Worm (Caenorhabditis elegans) whole organism, L4 larva: ENCODE measurements around the gene C16C4.17.

Experiments used
- T20F7.1 ChIP-seq: fragments of 200-800 bp; sonication (Bioruptor generic); optimal IDR thresholded peaks from 2 replicates; lab custom pipeline; 2018; ENCODE audit warnings: mild to moderate bottlenecking, missing genetic modification characterization, missing compliant biosample characterization
- ZK337.2 ChIP-seq: fragments of 200-800 bp; sonication (Bioruptor generic); IDR thresholded peaks from 2 replicates; pipeline ENCODE4 v1.3.6; 2022; ENCODE audit warnings: missing genetic modification reagents, missing genetic modification characterization, missing compliant biosample characterization
- ZK546.5 ChIP-seq, 2 experiments: sonication (generic microtip); optimal IDR thresholded peaks; 2 replicates each; lab custom pipeline; 2017; ENCODE audit warnings: missing biosample characterization in 2 of 2, missing genetic modification characterization in 2 of 2
- ceh-82 ChIP-seq: sonication (generic microtip); optimal IDR thresholded peaks from 2 replicates; lab custom pipeline; 2017; ENCODE audit warnings: missing biosample characterization, missing genetic modification characterization
- dmd-9 ChIP-seq: fragments of 200-800 bp; sonication (Bioruptor generic); IDR thresholded peaks from 2 replicates; pipeline ENCODE4 v1.3.6; 2022; ENCODE audit warnings: missing genetic modification reagents, missing genetic modification characterization, missing compliant biosample characterization
- egl-27 ChIP-seq: sonication (generic microtip); optimal IDR thresholded peaks from 3 replicates; lab custom pipeline; 2017; ENCODE audit warnings: missing biosample characterization, missing genetic modification reagents, missing genetic modification characterization
- hlh-11 ChIP-seq: fragments of 200-800 bp; sonication (Bioruptor generic); optimal IDR thresholded peaks from 2 replicates; lab custom pipeline; 2018; ENCODE audit warnings: mild to moderate bottlenecking, missing genetic modification characterization, missing compliant biosample characterization
- mes-2 ChIP-seq: sonication (generic microtip); optimal IDR thresholded peaks from 2 replicates; lab custom pipeline; 2016; ENCODE audit warnings: missing genotype, mild to moderate bottlenecking, missing genetic modification characterization, missing compliant biosample characterization; ENCODE audit not compliant: poor library complexity, severe bottlenecking
- pha-4 ChIP-seq, 2 experiments: fragments of 150-350 bp in 1 of 2; fragments of 200-800 bp in 1 of 2; sonication (Bioruptor generic) in 1 of 2; IDR thresholded peaks in 1 of 2; optimal IDR thresholded peaks in 1 of 2; 2 replicates each; pipeline versions ENCODE4 v1.3.6 to Lab custom; 2014 to 2022; ENCODE audit warnings: missing genetic modification characterization in 2 of 2, missing genetic modification reagents in 2 of 2, missing biosample characterization in 1 of 2, missing compliant biosample characterization in 1 of 2
- set-16 ChIP-seq: fragments of 200-800 bp; sonication (Bioruptor generic); IDR thresholded peaks from 2 replicates; pipeline ENCODE4 v1.3.6; 2022; ENCODE audit warnings: missing genetic modification reagents, missing genetic modification characterization, missing compliant biosample characterization
- tag-97 ChIP-seq: fragments of 200-800 bp; sonication (Bioruptor generic); IDR thresholded peaks from 2 replicates; pipeline ENCODE4 v1.3.6; 2022; ENCODE audit warnings: missing genetic modification characterization, missing compliant biosample characterization
- unc-39 ChIP-seq: sonication (generic microtip); optimal IDR thresholded peaks from 2 replicates; lab custom pipeline; 2017; ENCODE audit warnings: missing biosample characterization, missing genetic modification characterization
- zip-11 ChIP-seq: fragments of 200-800 bp; sonication (Bioruptor generic); IDR thresholded peaks from 2 replicates; pipeline ENCODE4 v1.3.6; 2022; ENCODE audit warnings: missing genetic modification characterization, missing compliant biosample characterization
- ztf-11 ChIP-seq: fragments of 150-350 bp; optimal IDR thresholded peaks from 2 replicates; lab custom pipeline; 2014; ENCODE audit warnings: missing biosample characterization, missing genetic modification characterization

- TF ChIP-seq dmd-9 (GFP tag; lab: Robert Waterston, UW), result no peak
- TF ChIP-seq egl-27 (tag; lab: Kevin White, UChicago), result no peak
- no peak for TF ChIP-seq mes-2 (tag; lab: Kevin White, UChicago)
- no peak for TF ChIP-seq pha-4 (GFP tag; IDR thresholded peaks at IDR 0.05; lab: Robert Waterston, UW)
- no peak for TF ChIP-seq pha-4 (tag; optimal IDR thresholded peaks at IDR 0.05; lab: Kevin White, UChicago)
- no peak for TF ChIP-seq zip-11
- no peak for TF ChIP-seq ceh-82 (tag; lab: Kevin White, UChicago)
- TF ChIP-seq ZK337.2 (GFP tag; lab: Robert Waterston, UW), result no peak
- no peak for TF ChIP-seq ztf-11 (tag; lab: Kevin White, UChicago)
- TF ChIP-seq T20F7.1 (GFP tag; lab: Kevin White, UChicago), result no peak
- no peak for TF ChIP-seq set-16 (GFP tag; lab: Robert Waterston, UW)
- no peak for TF ChIP-seq hlh-11 (tag; lab: Kevin White, UChicago)
- TF ChIP-seq unc-39 (tag; lab: Kevin White, UChicago), result no peak
- no peak for TF ChIP-seq ZK546.5 (tag; optimal IDR thresholded peaks at IDR 0.05; lab: Kevin White, UChicago)
- no peak for TF ChIP-seq tag-97
Observed at ce11 chrII:1889071-1889470, 24.7 kb downstream of the C16C4.17 start, which contains the start of gene math-8.
